Fruit fly (Drosophila melanogaster) whole organism, prepupa: ENCODE data around the gene CG10140.

Source experiments
- Blimp-1 ChIP-seq: fragments of 200-800 bp; sonication (Bioruptor generic); optimal IDR thresholded peaks from 3 replicates; lab custom pipeline; 2017; ENCODE audit warnings: missing biosample characterization, missing genetic modification characterization, mild to moderate bottlenecking, moderate library complexity, missing genetic modification reagents
- CG10631 ChIP-seq: fragments of 200-800 bp; sonication (Bioruptor generic); optimal IDR thresholded peaks from 2 replicates; lab custom pipeline; 2016; ENCODE audit warnings: missing biosample characterization, missing genetic modification characterization
- CG10669 ChIP-seq: fragments of 200-800 bp; sonication (Bioruptor generic); optimal IDR thresholded peaks from 3 replicates; lab custom pipeline; 2018; ENCODE audit warnings: missing biosample characterization, mild to moderate bottlenecking, missing genetic modification characterization, moderate library complexity
- CG11294 ChIP-seq: fragments of 200-800 bp; sonication (Bioruptor generic); IDR thresholded peaks from 2 replicates; pipeline ENCODE4 v1.3.6; 2022; ENCODE audit warnings: missing biosample characterization, missing genetic modification characterization
- CG11762 ChIP-seq: fragments of 200-800 bp; sonication (Bioruptor generic); optimal IDR thresholded peaks from 3 replicates; lab custom pipeline; 2016; ENCODE audit warnings: missing biosample characterization, missing genetic modification characterization; ENCODE audit not compliant: insufficient read depth
- CG11902 ChIP-seq: fragments of 200-800 bp; sonication (Bioruptor generic); optimal IDR thresholded peaks from 3 replicates; lab custom pipeline; 2016; ENCODE audit warnings: missing biosample characterization, missing genetic modification characterization
- CG1621 ChIP-seq: fragments of 200-800 bp; sonication (Bioruptor generic); optimal IDR thresholded peaks from 3 replicates; lab custom pipeline; 2018; ENCODE audit warnings: missing biosample characterization, mild to moderate bottlenecking, missing genetic modification characterization
- CG16779 ChIP-seq: fragments of 200-800 bp; sonication (Bioruptor generic); optimal IDR thresholded peaks from 3 replicates; lab custom pipeline; 2017; ENCODE audit warnings: missing biosample characterization, mild to moderate bottlenecking, missing genetic modification characterization
- CG3032 ChIP-seq: fragments of 200-800 bp; optimal IDR thresholded peaks from 2 replicates; lab custom pipeline; 2019; ENCODE audit warnings: missing biosample characterization, mild to moderate bottlenecking, missing genetic modification characterization, moderate library complexity
- CG31627 ChIP-seq: fragments of 200-800 bp; sonication (Bioruptor generic); optimal IDR thresholded peaks from 3 replicates; lab custom pipeline; 2016; ENCODE audit warnings: missing biosample characterization, missing genetic modification characterization
- CG32006 ChIP-seq: fragments of 200-800 bp; sonication (Bioruptor generic); optimal IDR thresholded peaks from 3 replicates; lab custom pipeline; 2017; ENCODE audit warnings: missing biosample characterization, mild to moderate bottlenecking, missing genetic modification characterization
- CG3919 ChIP-seq: fragments of 200-800 bp; sonication (Bioruptor generic); optimal IDR thresholded peaks from 3 replicates; lab custom pipeline; 2016; ENCODE audit warnings: missing biosample characterization, missing genetic modification characterization
- CG4318 ChIP-seq: fragments of 200-800 bp; sonication (Bioruptor generic); optimal IDR thresholded peaks from 3 replicates; lab custom pipeline; 2017; ENCODE audit warnings: missing biosample characterization, mild to moderate bottlenecking, missing genetic modification characterization
- CG6163 ChIP-seq: fragments of 200-800 bp; sonication (Bioruptor generic); IDR thresholded peaks from 3 replicates; pipeline ENCODE4 v1.3.6; 2022; ENCODE audit warnings: missing biosample characterization, missing genetic modification characterization
- CG6276 ChIP-seq: fragments of 200-800 bp; sonication (Bioruptor generic); optimal IDR thresholded peaks from 2 replicates; lab custom pipeline; 2017; ENCODE audit warnings: missing biosample characterization, mild to moderate bottlenecking, missing genetic modification characterization
- CG6792 ChIP-seq: fragments of 200-800 bp; sonication (Bioruptor generic); optimal IDR thresholded peaks from 3 replicates; lab custom pipeline; 2016; ENCODE audit warnings: missing biosample characterization, missing genetic modification characterization
- CG6808 ChIP-seq: fragments of 200-800 bp; sonication (Bioruptor generic); optimal IDR thresholded peaks from 3 replicates; lab custom pipeline; 2017; ENCODE audit warnings: missing biosample characterization, missing genetic modification characterization, mild to moderate bottlenecking, moderate library complexity, missing genetic modification reagents
- CG7368 ChIP-seq: fragments of 200-800 bp; sonication (Bioruptor generic); optimal IDR thresholded peaks from 3 replicates; lab custom pipeline; 2016; ENCODE audit warnings: missing biosample characterization, missing genetic modification characterization
- CG8319 ChIP-seq: fragments of 200-800 bp; sonication (Bioruptor generic); optimal IDR thresholded peaks from 3 replicates; lab custom pipeline; 2016; ENCODE audit warnings: missing biosample characterization, missing genetic modification characterization
- Eip78C ChIP-seq: fragments of 200-800 bp; sonication (Bioruptor generic); peaks from one replicate; lab custom pipeline; 2016; ENCODE audit warnings: missing biosample characterization, missing genetic modification characterization
- Eip93F ChIP-seq: fragments of 200-800 bp; sonication (Bioruptor generic); optimal IDR thresholded peaks from 2 replicates; lab custom pipeline; 2016; ENCODE audit warnings: missing biosample characterization, mild to moderate bottlenecking, missing genetic modification characterization
- Ets21C ChIP-seq: fragments of 200-800 bp; sonication (Bioruptor generic); optimal IDR thresholded peaks from 3 replicates; lab custom pipeline; 2016; ENCODE audit warnings: missing biosample characterization, missing genetic modification characterization
- Ets96B ChIP-seq: fragments of 200-800 bp; optimal IDR thresholded peaks from 2 replicates; lab custom pipeline; 2019; ENCODE audit warnings: missing biosample characterization, mild to moderate bottlenecking, missing genetic modification characterization, moderate library complexity
- Gug ChIP-seq: fragments of 200-800 bp; sonication (Bioruptor generic); IDR thresholded peaks from 2 replicates; pipeline ENCODE4 v1.3.6; 2022; ENCODE audit warnings: missing biosample characterization, missing genetic modification characterization
- Hr38 ChIP-seq: sonication (Bioruptor generic); optimal IDR thresholded peaks from 2 replicates; lab custom pipeline; 2016; ENCODE audit warnings: missing biosample characterization, missing genetic modification characterization
- Hr39 ChIP-seq: fragments of 200-800 bp; sonication (Bioruptor generic); optimal IDR thresholded peaks from 2 replicates; lab custom pipeline; 2016; ENCODE audit warnings: missing biosample characterization, missing genetic modification characterization
- Met ChIP-seq: fragments of 200-800 bp; sonication (Bioruptor generic); optimal IDR thresholded peaks from 3 replicates; lab custom pipeline; 2016; ENCODE audit warnings: missing biosample characterization, missing genetic modification characterization
- OdsH ChIP-seq: fragments of 200-800 bp; sonication (Bioruptor generic); optimal IDR thresholded peaks from 3 replicates; lab custom pipeline; 2016; ENCODE audit warnings: missing biosample characterization, missing genetic modification characterization
- Smox ChIP-seq: fragments of 200-800 bp; sonication (Bioruptor generic); optimal IDR thresholded peaks from 3 replicates; lab custom pipeline; 2016; ENCODE audit warnings: missing biosample characterization, missing genetic modification characterization
- Sox102F ChIP-seq: fragments of 200-800 bp; sonication (Bioruptor generic); optimal IDR thresholded peaks from 2 replicates; lab custom pipeline; 2016; ENCODE audit warnings: missing biosample characterization, mild to moderate bottlenecking, missing genetic modification characterization
- achi ChIP-seq: fragments of 200-800 bp; sonication (Bioruptor generic); optimal IDR thresholded peaks from 3 replicates; lab custom pipeline; 2016; ENCODE audit warnings: missing biosample characterization, missing genetic modification characterization
- acj6 ChIP-seq: fragments of 200-800 bp; sonication (Bioruptor generic); optimal IDR thresholded peaks from 3 replicates; lab custom pipeline; 2016; ENCODE audit warnings: missing biosample characterization, missing genetic modification characterization
- dsx ChIP-seq: fragments of 200-800 bp; optimal IDR thresholded peaks from 3 replicates; lab custom pipeline; 2019; ENCODE audit warnings: missing biosample characterization, mild to moderate bottlenecking, missing genetic modification characterization, moderate library complexity; ENCODE audit not compliant: poor library complexity, severe bottlenecking
- eg ChIP-seq: fragments of 200-800 bp; sonication (Bioruptor generic); IDR thresholded peaks from 3 replicates; pipeline ENCODE4 v1.3.6; 2022; ENCODE audit warnings: missing biosample characterization, missing genetic modification characterization
- fd85E ChIP-seq: fragments of 200-800 bp; sonication (Bioruptor generic); optimal IDR thresholded peaks from 3 replicates; lab custom pipeline; 2016; ENCODE audit warnings: missing biosample characterization, missing genetic modification characterization
- fkh ChIP-seq: fragments of 200-800 bp; sonication (Bioruptor generic); optimal IDR thresholded peaks from 3 replicates; lab custom pipeline; 2017; ENCODE audit warnings: missing biosample characterization, mild to moderate bottlenecking, missing genetic modification characterization, moderate library complexity
- net ChIP-seq: fragments of 200-800 bp; sonication (Bioruptor generic); optimal IDR thresholded peaks from 3 replicates; lab custom pipeline; 2016; ENCODE audit warnings: missing biosample characterization, missing genetic modification characterization
- pdm3 ChIP-seq: fragments of 200-800 bp; sonication (Bioruptor generic); optimal IDR thresholded peaks from 3 replicates; lab custom pipeline; 2016; ENCODE audit warnings: missing biosample characterization, missing genetic modification characterization
- salr ChIP-seq, 2 experiments: fragments of 200-800 bp; sonication (Bioruptor generic); optimal IDR thresholded peaks; 3 replicates each; lab custom pipeline; 2016 to 2018; ENCODE audit warnings: missing biosample characterization in 2 of 2, missing genetic modification characterization in 2 of 2, mild to moderate bottlenecking in 1 of 2
- spab ChIP-seq: fragments of 200-800 bp; sonication (Bioruptor generic); optimal IDR thresholded peaks from 2 replicates; lab custom pipeline; 2017; ENCODE audit warnings: missing biosample characterization, mild to moderate bottlenecking, missing genetic modification characterization, missing genetic modification reagents
- ss ChIP-seq, 2 experiments: fragments of 200-800 bp; sonication (Bioruptor generic); optimal IDR thresholded peaks; 2 replicates in 1 of 2; 3 replicates in 1 of 2; lab custom pipeline; 2017 to 2018; ENCODE audit warnings: mild to moderate bottlenecking in 2 of 2, missing biosample characterization in 2 of 2, missing genetic modification characterization in 2 of 2, moderate library complexity in 1 of 2
- vri ChIP-seq: fragments of 200-800 bp; sonication (Bioruptor generic); optimal IDR thresholded peaks from 3 replicates; lab custom pipeline; 2016; ENCODE audit warnings: missing biosample characterization, mild to moderate bottlenecking, missing genetic modification characterization

The CG10140 gene

dm6 chr3L:13476566-13477452 is 36.5 kb upstream of the CG10140 start (continued):
- TF ChIP-seq CG11762 (GFP tag; lab: Kevin White, UChicago) (peak; percentile 92), CG6792 (GFP tag; lab: Kevin White, UChicago) (peak; percentile 91), Gug (GFP tag; lab: Robert Waterston, UW) (peak; percentile 89), vri (GFP tag; lab: Kevin White, UChicago) (peak; percentile 62), CG4318 (GFP tag; lab: Kevin White, UChicago) (peak; percentile 94), Eip93F (GFP tag; lab: Kevin White, UChicago) (peak; percentile 63), CG11902 (GFP tag; lab: Kevin White, UChicago) (peak; percentile 77), CG31627 (peak; percentile 76), acj6 (GFP tag; lab: Kevin White, UChicago) (peak; percentile 95), fd85E (GFP tag; lab: Kevin White, UChicago) (peak; percentile 48), Smox (GFP tag; lab: Kevin White, UChicago) (peak; percentile 86), Eip78C (GFP tag; lab: Kevin White, UChicago) (peak; percentile 99), net (GFP tag; lab: Kevin White, UChicago) (peak; percentile 95), pdm3 (GFP tag; lab: Kevin White, UChicago) (peak; percentile 91), CG8319 (GFP tag; lab: Kevin White, UChicago) (peak; percentile 84), CG7368 (GFP tag; lab: Kevin White, UChicago) (peak; percentile 76), CG10631 (GFP tag; lab: Kevin White, UChicago) (peak; percentile 93), CG11294 (peak; percentile 89), CG1621 (tag; lab: Kevin White, UChicago) (peak; percentile 84), Blimp-1 (GFP tag; lab: Kevin White, UChicago) (peak; percentile 45), CG10669 (GFP tag; lab: Kevin White, UChicago) (peak; percentile 89), CG6808 (GFP tag; lab: Kevin White, UChicago) (peak; percentile 90), Ets21C (GFP tag; lab: Kevin White, UChicago) (peak; percentile 69), CG16779 (tag; lab: Kevin White, UChicago) (peak; percentile 82), fkh (GFP tag; lab: Kevin White, UChicago) (peak; percentile 75), OdsH (peak; percentile 95), salr (GFP tag; optimal IDR thresholded peaks at IDR 0.05; lab: Kevin White, UChicago) (peak; percentile 77 to 98), Ets96B (tag; lab: Kevin White, UChicago) (peak; percentile 90), ss (GFP tag; optimal IDR thresholded peaks at IDR 0.05; lab: Kevin White, UChicago) (peak; percentile 90), spab (peak; percentile 93), eg (GFP tag; lab: Robert Waterston, UW) (peak; percentile 94), CG6276 (GFP tag; lab: Kevin White, UChicago) (peak; percentile 97), Hr38 (no peak), achi (GFP tag; lab: Kevin White, UChicago) (peak; percentile 95), dsx (peak; percentile 88), CG3032 (peak; percentile 92), CG6163 (peak; percentile 92), CG3919 (GFP tag; lab: Kevin White, UChicago) (peak; percentile 93), Met (GFP tag; lab: Kevin White, UChicago) (peak; percentile 90), CG32006 (GFP tag; lab: Kevin White, UChicago) (peak; percentile 98), Sox102F (GFP tag; lab: Kevin White, UChicago) (peak; percentile 76), Hr39 (GFP tag; lab: Kevin White, UChicago) (peak; percentile 76)
